Fruit fly (Drosophila melanogaster): ENCODE results near the gene CG14316.
A peak's percentile ranks its signal among the peaks of the same experiment; 100 is the strongest.

CG14316 gene

dm6 chr3R:18125023-18125630 is 26.8 kb upstream of the CG14316 start (continued):
- peak; percentile 84 for TF ChIP-seq CG6792 (GFP tag; optimal IDR thresholded peaks at IDR 0.05)
- TF ChIP-seq CG3032 (tag; optimal IDR thresholded peaks at IDR 0.05) = peak; percentile 91
- TF ChIP-seq spab (GFP tag; optimal IDR thresholded peaks at IDR 0.05) = peak; percentile 91
- peak; percentile 82 for TF ChIP-seq CG1621 (tag; optimal IDR thresholded peaks at IDR 0.05)
- peak; percentile 85 for TF ChIP-seq Sox14 (GFP tag; optimal IDR thresholded peaks at IDR 0.05)
- TF ChIP-seq Ets96B (tag; optimal IDR thresholded peaks at IDR 0.05) = peak; percentile 78
- TF ChIP-seq Eip78C (GFP tag) = peak; percentile 97
- TF ChIP-seq dac (GFP tag; optimal IDR thresholded peaks at IDR 0.05) = peak; percentile 51
- peak; percentile 82 for TF ChIP-seq CG8119 (GFP tag; IDR thresholded peaks at IDR 0.05)
- TF ChIP-seq acj6 (GFP tag; optimal IDR thresholded peaks at IDR 0.05) = peak; percentile 82
- TF ChIP-seq CG4318 (GFP tag; optimal IDR thresholded peaks at IDR 0.05) = peak; percentile 64
- TF ChIP-seq topi (GFP tag; optimal IDR thresholded peaks at IDR 0.05) = peak; percentile 85
- TF ChIP-seq Eip93F (GFP tag; optimal IDR thresholded peaks at IDR 0.05) = peak; percentile 65
- peak; percentile 75 for TF ChIP-seq Smox (GFP tag; optimal IDR thresholded peaks at IDR 0.05)
- peak; percentile 73 for TF ChIP-seq CG34406 (GFP tag; optimal IDR thresholded peaks at IDR 0.05)
- TF ChIP-seq svp (GFP tag) = peak; percentile 90
- peak; percentile 89 for TF ChIP-seq CG8319 (GFP tag; optimal IDR thresholded peaks at IDR 0.05)
- TF ChIP-seq CG10669 (GFP tag; optimal IDR thresholded peaks at IDR 0.05) = peak; percentile 78
- TF ChIP-seq CG11902 (GFP tag; optimal IDR thresholded peaks at IDR 0.05) = peak; percentile 82
- TF ChIP-seq lz (GFP tag; optimal IDR thresholded peaks at IDR 0.05) = peak; percentile 80
- TF ChIP-seq esn (GFP tag; optimal IDR thresholded peaks at IDR 0.05) = peak; percentile 84
- no peak for TF ChIP-seq CG6854 (GFP tag; optimal IDR thresholded peaks at IDR 0.05)
- no peak for TF ChIP-seq fkh (GFP tag; optimal IDR thresholded peaks at IDR 0.05)
- peak; percentile 85 for TF ChIP-seq CG7368 (GFP tag; optimal IDR thresholded peaks at IDR 0.05)
- TF ChIP-seq Sox15 (GFP tag; optimal IDR thresholded peaks at IDR 0.05) = peak; percentile 75
- peak; percentile 64 for TF ChIP-seq net (GFP tag; optimal IDR thresholded peaks at IDR 0.05)
- TF ChIP-seq Lpt (GFP tag; optimal IDR thresholded peaks at IDR 0.05) = peak; percentile 67
- peak; percentile 90 for TF ChIP-seq cyc (GFP tag; optimal IDR thresholded peaks at IDR 0.05)
- TF ChIP-seq fd59A (GFP tag; optimal IDR thresholded peaks at IDR 0.05) = peak; percentile 77
- peak; percentile 52 for TF ChIP-seq vri (GFP tag; optimal IDR thresholded peaks at IDR 0.05)
- TF ChIP-seq CG6163 (GFP tag; IDR thresholded peaks at IDR 0.05) = peak; percentile 94
- TF ChIP-seq CG10631 (GFP tag; optimal IDR thresholded peaks at IDR 0.05) = peak; percentile 84
- TF ChIP-seq CG31627 (GFP tag; optimal IDR thresholded peaks at IDR 0.05) = peak; percentile 88
- TF ChIP-seq Hr38 (GFP tag; optimal IDR thresholded peaks at IDR 0.05) = peak; percentile 9
- peak; percentile 15 for TF ChIP-seq Blimp-1 (GFP tag; optimal IDR thresholded peaks at IDR 0.05)
- TF ChIP-seq CG3919 (GFP tag; optimal IDR thresholded peaks at IDR 0.05) = peak; percentile 86
- peak; percentile 83 for TF ChIP-seq CG11294 (GFP tag; IDR thresholded peaks at IDR 0.05)
- TF ChIP-seq fd85E (GFP tag; optimal IDR thresholded peaks at IDR 0.05) = no peak
- peak; percentile 94 for TF ChIP-seq eg (GFP tag; IDR thresholded peaks at IDR 0.05)
- TF ChIP-seq Hr39 (GFP tag; optimal IDR thresholded peaks at IDR 0.05) = peak; percentile 87
- TF ChIP-seq CG32006 (GFP tag; optimal IDR thresholded peaks at IDR 0.05) = peak; percentile 77
- TF ChIP-seq achi (GFP tag; optimal IDR thresholded peaks at IDR 0.05) = peak; percentile 82

- TF ChIP-seq eg (GFP tag; IDR thresholded peaks at IDR 0.05) (no peak), CG11762 (GFP tag; optimal IDR thresholded peaks at IDR 0.05; ENCODE audit: insufficient read depth) (no peak), CG3919 (GFP tag; optimal IDR thresholded peaks at IDR 0.05) (no peak), Eip93F (GFP tag; optimal IDR thresholded peaks at IDR 0.05) (no peak), Ets21C (GFP tag; optimal IDR thresholded peaks at IDR 0.05) (no peak)
Measured at dm6 chr3R:18130720-18131119, 21.2 kb upstream of the CG14316 start.
